Fruit fly (Drosophila melanogaster) whole organism, embryonic: Measurements from ENCODE around the gene hiro.
A peak's percentile ranks its signal among the peaks of the same experiment; 100 is the strongest.

Source experiments
- Ada2b ChIP-seq: fragments of 200-800 bp; sonication (Bioruptor generic); IDR thresholded peaks from 2 replicates; pipeline ENCODE4 v1.3.6; 2022; ENCODE audit warnings: missing biosample characterization, missing genetic modification characterization
- Adf1 ChIP-seq: fragments of 200-800 bp; sonication (Bioruptor generic); IDR thresholded peaks from 2 replicates; pipeline ENCODE4 v1.3.6; 2022; ENCODE audit warnings: missing biosample characterization, missing genetic modification characterization
- Blimp-1 ChIP-seq: fragments of 200-800 bp; sonication (Bioruptor generic); optimal IDR thresholded peaks from 3 replicates; lab custom pipeline; 2018; ENCODE audit warnings: missing biosample characterization, missing genetic modification characterization, mild to moderate bottlenecking, moderate library complexity, missing genetic modification reagents
- CG10462 ChIP-seq: fragments of 200-800 bp; sonication (Bioruptor generic); optimal IDR thresholded peaks from 2 replicates; lab custom pipeline; 2016; ENCODE audit warnings: missing biosample characterization, missing genetic modification characterization
- CG10959 ChIP-seq: fragments of 200-800 bp; sonication (Bioruptor generic); IDR thresholded peaks from 2 replicates; pipeline ENCODE4 v1.3.6; 2022; ENCODE audit warnings: missing biosample characterization, missing genetic modification characterization
- CG11504 ChIP-seq: fragments of 200-800 bp; sonication (Bioruptor generic); optimal IDR thresholded peaks from 3 replicates; lab custom pipeline; 2019; ENCODE audit warnings: missing biosample characterization, mild to moderate bottlenecking, missing genetic modification characterization, moderate library complexity
- CG12236 ChIP-seq: fragments of 200-800 bp; sonication (Bioruptor generic); optimal IDR thresholded peaks from 2 replicates; lab custom pipeline; 2016; ENCODE audit warnings: missing biosample characterization, missing genetic modification characterization
- CG13775 ChIP-seq: fragments of 200-800 bp; sonication (Bioruptor generic); optimal IDR thresholded peaks from 3 replicates; lab custom pipeline; 2017; ENCODE audit warnings: missing biosample characterization, mild to moderate bottlenecking, missing genetic modification characterization
- CG14441 ChIP-seq: fragments of 200-800 bp; sonication (Bioruptor generic); IDR thresholded peaks from 2 replicates; pipeline ENCODE4 v1.3.6; 2022; ENCODE audit warnings: missing biosample characterization, missing genetic modification characterization
- CG1603 ChIP-seq: fragments of 200-800 bp; sonication (Bioruptor generic); optimal IDR thresholded peaks from 2 replicates; lab custom pipeline; 2019; ENCODE audit warnings: missing biosample characterization, mild to moderate bottlenecking, missing genetic modification characterization, moderate library complexity
- CG17359 ChIP-seq: fragments of 200-800 bp; sonication (Bioruptor generic); optimal IDR thresholded peaks from 3 replicates; lab custom pipeline; 2018; ENCODE audit warnings: missing biosample characterization, mild to moderate bottlenecking, missing genetic modification characterization, moderate library complexity
- CG17385 ChIP-seq: fragments of 200-800 bp; sonication (Bioruptor generic); optimal IDR thresholded peaks from 3 replicates; lab custom pipeline; 2018; ENCODE audit warnings: missing biosample characterization, mild to moderate bottlenecking, missing genetic modification characterization
- CG1792 ChIP-seq: fragments of 200-800 bp; sonication (Bioruptor generic); optimal IDR thresholded peaks from 2 replicates; lab custom pipeline; 2016; ENCODE audit warnings: missing biosample characterization, missing genetic modification characterization
- CG2116 ChIP-seq: fragments of 200-800 bp; sonication (Bioruptor generic); optimal IDR thresholded peaks from 3 replicates; lab custom pipeline; 2018; ENCODE audit warnings: missing biosample characterization, mild to moderate bottlenecking, missing genetic modification characterization
- CG32532 ChIP-seq: fragments of 200-800 bp; sonication (Bioruptor generic); IDR thresholded peaks from 2 replicates; pipeline ENCODE4 v1.3.6; 2022; ENCODE audit warnings: missing biosample characterization, missing genetic modification characterization
- CG34376 ChIP-seq: fragments of 200-800 bp; sonication (Bioruptor generic); optimal IDR thresholded peaks from 2 replicates; lab custom pipeline; 2018; ENCODE audit warnings: missing biosample characterization, mild to moderate bottlenecking, missing genetic modification characterization
- CG43689 ChIP-seq: fragments of 200-800 bp; sonication (Bioruptor generic); IDR thresholded peaks from 2 replicates; pipeline ENCODE4 v1.3.6; 2022; ENCODE audit warnings: missing biosample characterization, missing genetic modification characterization
- CG5953 ChIP-seq: fragments of 200-800 bp; sonication (Bioruptor generic); IDR thresholded peaks from 2 replicates; pipeline ENCODE4 v1.3.6; 2022; ENCODE audit warnings: missing biosample characterization, missing genetic modification characterization
- CG7357 ChIP-seq: fragments of 200-800 bp; sonication (Bioruptor generic); IDR thresholded peaks from 3 replicates; pipeline ENCODE4 v1.3.6; 2022; ENCODE audit warnings: missing biosample characterization, missing genetic modification characterization
- CG7963 ChIP-seq: fragments of 200-800 bp; sonication (Bioruptor generic); IDR thresholded peaks from 3 replicates; pipeline ENCODE4 v1.3.6; 2022; ENCODE audit warnings: missing biosample characterization, missing genetic modification characterization; ENCODE audit not compliant: partially characterized antibody
- CG9215 ChIP-seq: fragments of 200-800 bp; sonication (Bioruptor generic); IDR thresholded peaks from 2 replicates; pipeline ENCODE4 v1.3.6; 2022; ENCODE audit warnings: missing biosample characterization, missing genetic modification characterization
- CHES-1-like ChIP-seq: fragments of 200-800 bp; sonication (Bioruptor generic); optimal IDR thresholded peaks from 2 replicates; lab custom pipeline; 2016; ENCODE audit warnings: missing biosample characterization, missing genetic modification characterization
- Chrac-16 ChIP-seq: fragments of 200-800 bp; sonication (Bioruptor generic); optimal IDR thresholded peaks from 3 replicates; lab custom pipeline; 2016; ENCODE audit warnings: missing biosample characterization, missing genetic modification characterization
- CkIIα-i1 ChIP-seq: fragments of 200-800 bp; sonication (Bioruptor generic); IDR thresholded peaks from 2 replicates; pipeline ENCODE4 v1.3.6; 2022; ENCODE audit warnings: missing biosample characterization, missing genetic modification characterization
- D19A ChIP-seq: fragments of 200-800 bp; optimal IDR thresholded peaks from 3 replicates; lab custom pipeline; 2019; ENCODE audit warnings: missing biosample characterization, mild to moderate bottlenecking, missing genetic modification characterization, moderate library complexity
- Dek ChIP-seq: fragments of 200-800 bp; sonication (Bioruptor generic); optimal IDR thresholded peaks from 3 replicates; lab custom pipeline; 2019; ENCODE audit warnings: missing biosample characterization, mild to moderate bottlenecking, missing genetic modification characterization, moderate library complexity
- Fer3 ChIP-seq: fragments of 200-800 bp; sonication (Bioruptor generic); optimal IDR thresholded peaks from 2 replicates; lab custom pipeline; 2018; ENCODE audit warnings: missing biosample characterization, mild to moderate bottlenecking, missing genetic modification characterization, moderate library complexity
- H15 ChIP-seq: fragments of 200-800 bp; sonication (Bioruptor generic); IDR thresholded peaks from 3 replicates; pipeline ENCODE4 v1.3.6; 2022; ENCODE audit warnings: missing biosample characterization, missing genetic modification characterization
- Neu2 ChIP-seq: fragments of 200-800 bp; sonication (Bioruptor generic); optimal IDR thresholded peaks from 3 replicates; lab custom pipeline; 2016; ENCODE audit warnings: missing biosample characterization, missing genetic modification characterization, borderline replicate concordance
- Poxn ChIP-seq: fragments of 200-800 bp; sonication (Bioruptor generic); IDR thresholded peaks from 2 replicates; pipeline ENCODE4 v1.3.6; 2022; ENCODE audit warnings: missing biosample characterization, missing genetic modification characterization
- Ptx1 ChIP-seq: fragments of 200-800 bp; sonication (Bioruptor generic); IDR thresholded peaks from 2 replicates; pipeline ENCODE4 v1.3.6; 2022; ENCODE audit warnings: missing biosample characterization, missing genetic modification characterization
- Sin3A ChIP-seq: fragments of >200 bp; optimal IDR thresholded peaks from 2 replicates; lab custom pipeline; 2018
- Xrp1 ChIP-seq: fragments of 200-800 bp; sonication (Bioruptor generic); IDR thresholded peaks from 2 replicates; pipeline ENCODE4 v1.3.6; 2022; ENCODE audit warnings: missing biosample characterization, missing genetic modification characterization
- ara ChIP-seq: fragments of 200-800 bp; sonication (Bioruptor generic); IDR thresholded peaks from 2 replicates; pipeline ENCODE4 v1.3.6; 2022; ENCODE audit warnings: missing biosample characterization, missing genetic modification characterization
- br ChIP-seq: fragments of >200 bp; optimal IDR thresholded peaks from 2 replicates; lab custom pipeline; 2017
- bsh ChIP-seq, 2 experiments: fragments of 200-800 bp; sonication (Bioruptor generic); optimal IDR thresholded peaks; 2 replicates each; lab custom pipeline; 2017 to 2018; ENCODE audit warnings: mild to moderate bottlenecking in 2 of 2, missing biosample characterization in 2 of 2, missing genetic modification characterization in 2 of 2, moderate library complexity in 1 of 2
- dmrt11E ChIP-seq: fragments of 200-800 bp; sonication (Bioruptor generic); optimal IDR thresholded peaks from 3 replicates; lab custom pipeline; 2018; ENCODE audit warnings: missing biosample characterization, mild to moderate bottlenecking, missing genetic modification characterization, moderate library complexity
- dysf ChIP-seq: fragments of 200-800 bp; sonication (Bioruptor generic); IDR thresholded peaks from 3 replicates; pipeline ENCODE4 v1.3.6; 2022; ENCODE audit warnings: missing biosample characterization, missing genetic modification characterization
- fd96Cb ChIP-seq: fragments of 200-800 bp; sonication (Bioruptor generic); optimal IDR thresholded peaks from 2 replicates; lab custom pipeline; 2018; ENCODE audit warnings: missing biosample characterization, mild to moderate bottlenecking, missing genetic modification characterization, moderate library complexity
- fru ChIP-seq: fragments of >200 bp; optimal IDR thresholded peaks from 2 replicates; lab custom pipeline; 2017
- gcm ChIP-seq: fragments of 200-800 bp; sonication (Bioruptor generic); optimal IDR thresholded peaks from 2 replicates; lab custom pipeline; 2019; ENCODE audit warnings: missing biosample characterization, mild to moderate bottlenecking, missing genetic modification characterization, moderate library complexity
- lab ChIP-seq: fragments of 200-800 bp; sonication (Bioruptor generic); optimal IDR thresholded peaks from 3 replicates; lab custom pipeline; 2017; ENCODE audit warnings: missing biosample characterization, missing genetic modification characterization, mild to moderate bottlenecking, moderate library complexity, missing genetic modification reagents
- lov ChIP-seq, 2 experiments: fragments of 200-800 bp in 1 of 2; fragments of >200 bp in 1 of 2; sonication (Bioruptor generic) in 1 of 2; IDR thresholded peaks in 1 of 2; optimal IDR thresholded peaks in 1 of 2; 2 replicates in 1 of 2; 3 replicates in 1 of 2; pipeline versions ENCODE4 v1.3.6 to Lab custom; 2017 to 2022; ENCODE audit warnings: missing biosample characterization in 1 of 2, missing genetic modification characterization in 1 of 2
- nau ChIP-seq: fragments of 200-800 bp; sonication (Bioruptor generic); optimal IDR thresholded peaks from 3 replicates; lab custom pipeline; 2017; ENCODE audit warnings: missing biosample characterization, mild to moderate bottlenecking, missing genetic modification characterization, missing genetic modification reagents
- nom ChIP-seq: fragments of 200-800 bp; sonication (Bioruptor generic); optimal IDR thresholded peaks from 2 replicates; lab custom pipeline; 2017; ENCODE audit warnings: missing biosample characterization, missing genetic modification characterization, mild to moderate bottlenecking, moderate library complexity, missing genetic modification reagents
- pita ChIP-seq: fragments of 200-800 bp; sonication (Bioruptor generic); optimal IDR thresholded peaks from 2 replicates; lab custom pipeline; 2017; ENCODE audit warnings: missing biosample characterization, mild to moderate bottlenecking, missing genetic modification characterization
- prd ChIP-seq, 3 experiments: fragments of >200 bp in 2 of 3; fragments of 200-800 bp in 1 of 3; sonication (Bioruptor generic) in 1 of 3; optimal IDR thresholded peaks in 2 of 3; IDR thresholded peaks in 1 of 3; 2 replicates in 2 of 3; 3 replicates in 1 of 3; pipeline versions ENCODE4 v1.3.6 to Lab custom; 2017 to 2022; ENCODE audit warnings: missing biosample characterization in 1 of 3, missing genetic modification characterization in 1 of 3
- schlank ChIP-seq: fragments of 200-800 bp; sonication (Bioruptor generic); optimal IDR thresholded peaks from 2 replicates; lab custom pipeline; 2018; ENCODE audit warnings: missing biosample characterization, mild to moderate bottlenecking, missing genetic modification characterization
- sens ChIP-seq: fragments of 200-800 bp; sonication (Bioruptor generic); peaks from one replicate; lab custom pipeline; 2016; ENCODE audit warnings: missing biosample characterization, missing genetic modification characterization
- tgo ChIP-seq: fragments of 200-800 bp; sonication (Bioruptor generic); IDR thresholded peaks from 3 replicates; pipeline ENCODE4 v1.3.6; 2022; ENCODE audit warnings: missing biosample characterization, missing genetic modification characterization
- ttk ChIP-seq: fragments of 200-800 bp; sonication (Bioruptor generic); IDR thresholded peaks from 2 replicates; pipeline ENCODE4 v2.1.2; 2022; ENCODE audit warnings: missing biosample characterization, missing genetic modification characterization
- twi ChIP-seq: fragments of 200-800 bp; optimal IDR thresholded peaks from 2 replicates; lab custom pipeline; 2019; ENCODE audit warnings: missing biosample characterization, mild to moderate bottlenecking, missing genetic modification characterization, moderate library complexity
- vvl ChIP-seq: fragments of 200-800 bp; sonication (Bioruptor generic); IDR thresholded peaks from 2 replicates; pipeline ENCODE4 v1.3.6; 2022; ENCODE audit warnings: missing biosample characterization, missing genetic modification characterization

hiro gene

DNA sequence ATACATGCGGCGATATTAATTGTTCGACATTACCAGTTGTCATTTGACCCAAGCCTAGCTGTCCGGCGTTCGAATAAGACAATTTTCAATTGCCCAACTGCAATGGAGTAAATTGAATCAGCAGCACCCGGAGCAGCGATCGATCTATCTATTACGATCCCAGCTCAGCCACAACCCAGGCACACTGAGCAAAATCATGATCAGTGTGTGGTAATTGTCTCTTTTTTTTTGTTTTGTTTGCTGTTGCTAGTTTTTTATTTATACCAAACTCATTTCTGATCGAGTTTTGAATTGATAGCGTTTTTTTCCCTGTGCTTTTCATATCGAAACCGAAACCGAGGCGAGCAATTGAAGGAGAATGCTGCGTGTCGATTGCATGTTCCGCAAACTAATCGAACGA lies 34.1 kb upstream of the hiro start (continued):
- TF ChIP-seq bsh (GFP tag; optimal IDR thresholded peaks at IDR 0.05; lab: Kevin White, UChicago) (peak in 1 of 2 experiments; percentile 9), Poxn (GFP tag; lab: Robert Waterston, UW) (no peak), Ada2b (no peak), CG1603 (tag; lab: Kevin White, UChicago) (no peak), CHES-1-like (GFP tag; lab: Kevin White, UChicago) (no peak), Sin3A (no peak), dysf (0 out of 3 replicates have a peak, but pooled peaks have one; percentile 5), CG10462 (GFP tag; lab: Kevin White, UChicago) (no peak), tgo (no peak), Blimp-1 (GFP tag; lab: Kevin White, UChicago) (peak; percentile 27), D19A (tag; lab: Kevin White, UChicago) (no peak), CG12236 (no peak), fru (lab: Kevin White, UChicago) (no peak), CG9215 (GFP tag; lab: Robert Waterston, UW) (no peak), CG7963 (GFP tag; lab: Robert Waterston, UW) (no peak), Adf1 (no peak), CG1792 (GFP tag; lab: Kevin White, UChicago) (no peak), CG17359 (no peak), CG2116 (no peak), lab (GFP tag; lab: Kevin White, UChicago) (peak; percentile 9), Chrac-16 (no peak), prd (optimal IDR thresholded peaks at IDR 0.05; lab: Kevin White, UChicago) (no peak), prd (GFP tag; IDR thresholded peaks at IDR 0.05; lab: Robert Waterston, UW) (no peak; the same call in 2 of the 3 replicates), Ptx1 (GFP tag; lab: Robert Waterston, UW) (peak; percentile 8; the same call in 1 of the 2 replicates), Dek (tag; lab: Kevin White, UChicago) (no peak), nom (no peak), CG34376 (GFP tag; lab: Kevin White, UChicago) (no peak), CG11504 (no peak), CG10959 (GFP tag; lab: Robert Waterston, UW) (no peak), CkIIα-i1 (GFP tag; lab: Robert Waterston, UW) (no peak), Fer3 (no peak), sens (GFP tag; lab: Kevin White, UChicago) (peak; percentile 24), twi (tag; lab: Kevin White, UChicago) (no peak), CG43689 (no peak), H15 (no peak), CG14441 (peak; percentile 37; the same call in 1 of the 2 replicates), vvl (GFP tag; lab: Robert Waterston, UW) (0 out of 2 replicates have a peak, but pooled peaks have one; percentile 6), fd96Cb (tag; lab: Kevin White, UChicago) (no peak)

DNA sequence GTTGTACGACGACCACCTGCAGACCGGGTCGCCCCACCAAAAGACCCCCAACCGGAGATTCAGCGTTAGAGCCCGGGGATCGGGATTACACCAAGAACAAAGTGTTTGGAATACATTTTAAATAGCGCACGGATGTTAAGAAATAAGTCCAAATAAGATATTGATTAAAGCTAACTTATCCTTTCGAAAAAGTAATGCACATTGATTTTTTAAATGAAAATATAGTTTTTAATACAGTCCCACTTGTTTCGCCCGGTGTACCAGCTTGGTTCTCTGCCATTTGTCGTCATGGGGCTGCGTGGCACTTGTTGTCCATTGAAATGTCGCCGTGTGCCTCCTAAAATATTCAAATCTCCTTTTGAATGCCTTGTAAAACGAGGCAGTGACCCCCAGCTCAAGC lies 33.3 kb upstream of the hiro start:
- peak; percentile 48 for TF ChIP-seq ttk (GFP tag; lab: Robert Waterston, UW)
- peak; percentile 70 for TF ChIP-seq dmrt11E
- TF ChIP-seq Adf1: no peak
- no peak for TF ChIP-seq Neu2
- TF ChIP-seq CG17385: peak; percentile 4
- TF ChIP-seq CG5953 (GFP tag; lab: Robert Waterston, UW): no peak
- no peak for TF ChIP-seq lov (optimal IDR thresholded peaks at IDR 0.05; lab: Kevin White, UChicago)
- TF ChIP-seq lov (GFP tag; IDR thresholded peaks at IDR 0.05; lab: Robert Waterston, UW): no peak
- TF ChIP-seq CG13775: peak; percentile 13
- no peak for TF ChIP-seq br
- no peak for TF ChIP-seq nau
- peak; percentile 36 for TF ChIP-seq gcm
- TF ChIP-seq pita: no peak
- peak; percentile 26 for TF ChIP-seq fd96Cb (tag; lab: Kevin White, UChicago)
- no peak for TF ChIP-seq CG32532
- TF ChIP-seq Xrp1 (GFP tag; lab: Robert Waterston, UW): peak; percentile 72
- TF ChIP-seq CG7357 (GFP tag; lab: Robert Waterston, UW): no peak
- no peak for TF ChIP-seq schlank (tag; lab: Kevin White, UChicago)
- TF ChIP-seq ara (GFP tag; lab: Robert Waterston, UW): peak; percentile 46
